Fruit fly (Drosophila melanogaster): ENCODE measurements around the gene CG31198.

DNA sequence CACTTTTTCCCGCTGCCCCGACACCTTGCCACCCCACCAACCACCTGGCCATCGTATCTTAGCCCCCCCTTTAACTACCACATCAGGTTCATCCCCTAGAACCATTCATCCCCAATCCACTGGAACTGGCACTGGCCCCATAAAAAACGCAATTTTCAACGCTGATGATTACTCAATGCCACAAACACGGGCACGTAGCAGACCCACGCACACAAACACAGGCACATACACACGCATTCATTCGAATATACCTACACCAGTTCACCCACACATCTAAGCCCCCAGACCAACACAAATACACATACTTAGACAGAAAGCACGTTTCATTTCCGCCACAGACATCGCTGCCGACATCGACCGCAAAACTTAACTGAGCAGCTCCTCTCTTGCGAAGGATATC is 39.6 kb downstream of the CG31198 start:
- TF ChIP-seq CG8301 (tag; optimal IDR thresholded peaks at IDR 0.05) (no peak), D1 (tag; optimal IDR thresholded peaks at IDR 0.05) (no peak), CG10348 (GFP tag; IDR thresholded peaks at IDR 0.05) (no peak), CG14655 (GFP tag; optimal IDR thresholded peaks at IDR 0.05) (no peak), CG13204 (GFP tag; optimal IDR thresholded peaks at IDR 0.05) (no peak), Pif1B (GFP tag; optimal IDR thresholded peaks at IDR 0.05) (no peak), gl (tag; optimal IDR thresholded peaks at IDR 0.05) (no peak), CG32121 (GFP tag; IDR thresholded peaks at IDR 0.05) (no peak)
